Fruit fly (Drosophila melanogaster) whole organism, embryonic: ENCODE measurements around the gene GC2.
A peak's percentile ranks its signal among the peaks of the same experiment; 100 is the strongest.

Experiments used
- ATbp ChIP-seq: fragments of 200-800 bp; sonication (Bioruptor generic); optimal IDR thresholded peaks from 2 replicates; lab custom pipeline; 2017; ENCODE audit warnings: missing biosample characterization, mild to moderate bottlenecking, missing genetic modification characterization, missing genetic modification reagents
- Adf1 ChIP-seq: fragments of 200-800 bp; sonication (Bioruptor generic); IDR thresholded peaks from 2 replicates; pipeline ENCODE4 v1.3.6; 2022; ENCODE audit warnings: missing biosample characterization, missing genetic modification characterization
- Atf-2 ChIP-seq: fragments of 200-800 bp; sonication (Bioruptor generic); optimal IDR thresholded peaks from 2 replicates; lab custom pipeline; 2016; ENCODE audit warnings: missing biosample characterization, missing genetic modification characterization
- B-H1 ChIP-seq: fragments of 200-800 bp; sonication (Bioruptor generic); IDR thresholded peaks from 3 replicates; pipeline ENCODE4 v1.3.6; 2022; ENCODE audit warnings: missing biosample characterization, missing genetic modification characterization
- Bteb2 ChIP-seq: fragments of 200-800 bp; sonication (Bioruptor generic); optimal IDR thresholded peaks from 2 replicates; lab custom pipeline; 2016; ENCODE audit warnings: missing biosample characterization, missing genetic modification characterization
- CG10321 ChIP-seq: fragments of 200-800 bp; sonication (Bioruptor generic); IDR thresholded peaks from 2 replicates; pipeline ENCODE4 v1.3.6; 2022; ENCODE audit warnings: missing biosample characterization, missing genetic modification characterization
- CG11247 ChIP-seq: fragments of 200-800 bp; sonication (Bioruptor generic); IDR thresholded peaks from 2 replicates; pipeline ENCODE4 v1.3.6; 2022; ENCODE audit warnings: missing biosample characterization, missing genetic modification characterization
- CG11398 ChIP-seq: fragments of 200-800 bp; sonication (Bioruptor generic); optimal IDR thresholded peaks from 2 replicates; lab custom pipeline; 2016; ENCODE audit warnings: missing biosample characterization, missing genetic modification characterization
- CG11560 ChIP-seq: fragments of 200-800 bp; sonication (Bioruptor generic); IDR thresholded peaks from 3 replicates; pipeline ENCODE4 v1.3.6; 2022; ENCODE audit warnings: missing biosample characterization, missing genetic modification characterization
- CG12104 ChIP-seq: fragments of 200-800 bp; sonication (Bioruptor generic); optimal IDR thresholded peaks from 3 replicates; lab custom pipeline; 2016; ENCODE audit warnings: missing biosample characterization, missing genetic modification characterization
- CG12155 ChIP-seq: fragments of 200-800 bp; sonication (Bioruptor generic); optimal IDR thresholded peaks from 3 replicates; lab custom pipeline; 2016; ENCODE audit warnings: missing biosample characterization, missing genetic modification characterization
- CG13894 ChIP-seq: fragments of 200-800 bp; sonication (Bioruptor generic); optimal IDR thresholded peaks from 3 replicates; lab custom pipeline; 2018; ENCODE audit warnings: missing biosample characterization, mild to moderate bottlenecking, missing genetic modification characterization, moderate library complexity
- CG2202 ChIP-seq: fragments of 200-800 bp; sonication (Bioruptor generic); optimal IDR thresholded peaks from 2 replicates; lab custom pipeline; 2018; ENCODE audit warnings: missing biosample characterization, mild to moderate bottlenecking, missing genetic modification characterization
- CG5245 ChIP-seq: fragments of 200-800 bp; sonication (Bioruptor generic); optimal IDR thresholded peaks from 3 replicates; lab custom pipeline; 2016; ENCODE audit warnings: missing biosample characterization, missing genetic modification characterization
- CG7357 ChIP-seq: fragments of 200-800 bp; sonication (Bioruptor generic); IDR thresholded peaks from 3 replicates; pipeline ENCODE4 v1.3.6; 2022; ENCODE audit warnings: missing biosample characterization, missing genetic modification characterization
- CG8388 ChIP-seq: fragments of 200-800 bp; sonication (Bioruptor generic); optimal IDR thresholded peaks from 2 replicates; lab custom pipeline; 2019; ENCODE audit warnings: missing biosample characterization, mild to moderate bottlenecking, missing genetic modification characterization, moderate library complexity
- CHES-1-like ChIP-seq: fragments of 200-800 bp; sonication (Bioruptor generic); optimal IDR thresholded peaks from 2 replicates; lab custom pipeline; 2016; ENCODE audit warnings: missing biosample characterization, missing genetic modification characterization
- H15 ChIP-seq: fragments of 200-800 bp; sonication (Bioruptor generic); IDR thresholded peaks from 3 replicates; pipeline ENCODE4 v1.3.6; 2022; ENCODE audit warnings: missing biosample characterization, missing genetic modification characterization
- Hand ChIP-seq: fragments of 200-800 bp; sonication (Bioruptor generic); optimal IDR thresholded peaks from 2 replicates; lab custom pipeline; 2017; ENCODE audit warnings: mild to moderate bottlenecking, missing biosample characterization, missing genetic modification reagents, missing genetic modification characterization
- Mad ChIP-seq: fragments of 200-800 bp; sonication (Bioruptor generic); optimal IDR thresholded peaks from 2 replicates; lab custom pipeline; 2016; ENCODE audit warnings: missing biosample characterization, missing genetic modification characterization
- NFAT ChIP-seq: fragments of 200-800 bp; sonication (Bioruptor generic); IDR thresholded peaks from 2 replicates; pipeline ENCODE4 v1.3.6; 2022; ENCODE audit warnings: missing biosample characterization, missing genetic modification characterization
- NK7.1 ChIP-seq: fragments of 200-800 bp; sonication (Bioruptor generic); optimal IDR thresholded peaks from 3 replicates; lab custom pipeline; 2016; ENCODE audit warnings: missing biosample characterization, missing genetic modification characterization
- Ravus ChIP-seq: fragments of 200-800 bp; sonication (Bioruptor generic); IDR thresholded peaks from 2 replicates; pipeline ENCODE4 v1.3.6; 2022; ENCODE audit warnings: missing biosample characterization, missing genetic modification characterization
- Rx ChIP-seq: fragments of 200-800 bp; sonication (Bioruptor generic); IDR thresholded peaks from 2 replicates; pipeline ENCODE4 v1.3.6; 2022; ENCODE audit warnings: missing biosample characterization, missing genetic modification characterization
- Tbp ChIP-seq: fragments of >200 bp; optimal IDR thresholded peaks from 2 replicates; lab custom pipeline; 2018; ENCODE audit warnings: missing biosample characterization, missing genetic modification characterization
- YL-1 ChIP-seq: fragments of 200-800 bp; sonication (Bioruptor generic); optimal IDR thresholded peaks from 3 replicates; lab custom pipeline; 2017; ENCODE audit warnings: missing biosample characterization, mild to moderate bottlenecking, missing genetic modification characterization
- al ChIP-seq: fragments of 200-800 bp; sonication (Bioruptor generic); IDR thresholded peaks from 2 replicates; pipeline ENCODE4 v1.3.6; 2022; ENCODE audit warnings: missing biosample characterization, missing genetic modification characterization
- bigmax ChIP-seq: fragments of 200-800 bp; sonication (Bioruptor generic); optimal IDR thresholded peaks from 2 replicates; lab custom pipeline; 2018; ENCODE audit warnings: missing biosample characterization, mild to moderate bottlenecking, missing genetic modification characterization
- btn ChIP-seq: fragments of 200-800 bp; sonication (Bioruptor generic); optimal IDR thresholded peaks from 2 replicates; lab custom pipeline; 2016; ENCODE audit warnings: missing biosample characterization, missing genetic modification characterization
- chif ChIP-seq, 2 experiments: fragments of 200-800 bp; sonication (Bioruptor generic); optimal IDR thresholded peaks; 3 replicates each; lab custom pipeline; 2016; ENCODE audit warnings: missing biosample characterization in 2 of 2, missing genetic modification characterization in 2 of 2
- crol ChIP-seq: fragments of 200-800 bp; sonication (Bioruptor generic); IDR thresholded peaks from 2 replicates; pipeline ENCODE4 v1.3.6; 2022; ENCODE audit warnings: missing biosample characterization, missing genetic modification characterization
- danr ChIP-seq: fragments of 200-800 bp; sonication (Bioruptor generic); IDR thresholded peaks from 2 replicates; pipeline ENCODE4 v1.3.6; 2022; ENCODE audit warnings: missing biosample characterization, missing genetic modification characterization
- dimm ChIP-seq: fragments of 200-800 bp; sonication (Bioruptor generic); IDR thresholded peaks from 2 replicates; pipeline ENCODE4 v1.3.6; 2022; ENCODE audit warnings: missing biosample characterization, missing genetic modification characterization
- emc ChIP-seq: fragments of 200-800 bp; sonication (Bioruptor generic); optimal IDR thresholded peaks from 2 replicates; lab custom pipeline; 2016; ENCODE audit warnings: missing biosample characterization, missing genetic modification characterization
- eve ChIP-seq, 2 experiments: fragments of >200 bp; optimal IDR thresholded peaks; 2 replicates each; lab custom pipeline; 2017; ENCODE audit warnings: missing biosample characterization in 2 of 2, missing genetic modification characterization in 2 of 2
- gsb-n ChIP-seq: fragments of 200-800 bp; sonication (Bioruptor generic); optimal IDR thresholded peaks from 3 replicates; lab custom pipeline; 2018; ENCODE audit warnings: missing biosample characterization, mild to moderate bottlenecking, missing genetic modification characterization
- hkb ChIP-seq, 2 experiments: fragments of 200-800 bp in 1 of 2; fragments of >200 bp in 1 of 2; sonication (Bioruptor generic) in 1 of 2; IDR thresholded peaks in 1 of 2; optimal IDR thresholded peaks in 1 of 2; 2 replicates each; pipeline versions ENCODE4 v1.3.6 to Lab custom; 2017 to 2022; ENCODE audit warnings: missing biosample characterization in 1 of 2, missing genetic modification characterization in 1 of 2
- insv ChIP-seq, 2 experiments: fragments of 200-800 bp; sonication (Bioruptor generic); optimal IDR thresholded peaks; 3 replicates each; lab custom pipeline; 2016 to 2018; ENCODE audit warnings: missing biosample characterization in 2 of 2, missing genetic modification characterization in 2 of 2
- jigr1 ChIP-seq: fragments of 200-800 bp; sonication (Bioruptor generic); IDR thresholded peaks from 3 replicates; pipeline ENCODE4 v1.3.6; 2022; ENCODE audit warnings: missing biosample characterization, missing genetic modification characterization
- luna ChIP-seq: fragments of 200-800 bp; sonication (Bioruptor generic); optimal IDR thresholded peaks from 2 replicates; lab custom pipeline; 2016; ENCODE audit warnings: missing biosample characterization, missing genetic modification characterization
- pros ChIP-seq: fragments of 200-800 bp; sonication (Bioruptor generic); optimal IDR thresholded peaks from 3 replicates; lab custom pipeline; 2019; ENCODE audit warnings: missing biosample characterization, mild to moderate bottlenecking, missing genetic modification characterization, moderate library complexity
- ro ChIP-seq: fragments of 200-800 bp; sonication (Bioruptor generic); IDR thresholded peaks from 2 replicates; pipeline ENCODE4 v1.3.6; 2022; ENCODE audit warnings: missing biosample characterization, missing genetic modification characterization
- salm ChIP-seq: fragments of 200-800 bp; sonication (Bioruptor generic); optimal IDR thresholded peaks from 2 replicates; lab custom pipeline; 2018; ENCODE audit warnings: missing biosample characterization, mild to moderate bottlenecking, missing genetic modification characterization
- shn ChIP-seq: fragments of 200-800 bp; sonication (Bioruptor generic); optimal IDR thresholded peaks from 3 replicates; lab custom pipeline; 2016; ENCODE audit warnings: missing biosample characterization, missing genetic modification characterization
- sima ChIP-seq: fragments of 200-800 bp; sonication (Bioruptor generic); optimal IDR thresholded peaks from 2 replicates; lab custom pipeline; 2016; ENCODE audit warnings: missing biosample characterization, missing genetic modification characterization
- slbo ChIP-seq: fragments of 200-800 bp; sonication (Bioruptor generic); IDR thresholded peaks from 2 replicates; pipeline ENCODE4 v1.3.6; 2022; ENCODE audit warnings: missing biosample characterization, missing genetic modification characterization
- sr ChIP-seq: fragments of 200-800 bp; sonication (Bioruptor generic); IDR thresholded peaks from 3 replicates; pipeline ENCODE4 v1.3.6; 2022; ENCODE audit warnings: missing biosample characterization, missing genetic modification characterization
- stc ChIP-seq: fragments of 200-800 bp; sonication (Bioruptor generic); IDR thresholded peaks from 2 replicates; pipeline ENCODE4 v1.3.6; 2022; ENCODE audit warnings: missing biosample characterization, missing genetic modification characterization
- stwl ChIP-seq: fragments of 200-800 bp; sonication (Bioruptor generic); optimal IDR thresholded peaks from 3 replicates; lab custom pipeline; 2018; ENCODE audit warnings: missing biosample characterization, mild to moderate bottlenecking, missing genetic modification characterization, moderate library complexity
- tup ChIP-seq: fragments of 200-800 bp; sonication (Bioruptor generic); optimal IDR thresholded peaks from 2 replicates; lab custom pipeline; 2016; ENCODE audit warnings: missing biosample characterization, mild to moderate bottlenecking, missing genetic modification characterization, moderate library complexity
- vfl ChIP-seq: fragments of 200-800 bp; sonication (Bioruptor generic); optimal IDR thresholded peaks from 2 replicates; lab custom pipeline; 2016; ENCODE audit warnings: missing biosample characterization, missing genetic modification characterization
- zfh1 ChIP-seq: fragments of 200-800 bp; sonication (Bioruptor generic); IDR thresholded peaks from 3 replicates; pipeline ENCODE4 v1.3.6; 2022; ENCODE audit warnings: missing biosample characterization, missing genetic modification characterization

Gene GC2

dm6 chr3R:11962739-11963214 is 8.7 kb upstream of the GC2 start, which contains the start of the genes CG3281 and aurA (continued):
- no peak for TF ChIP-seq sima
- no peak for TF ChIP-seq B-H1 (GFP tag; lab: Robert Waterston, UW)
- no peak for TF ChIP-seq hkb (optimal IDR thresholded peaks at IDR 0.05; lab: Kevin White, UChicago)
- 0 out of 2 replicates have a peak, but pooled peaks have one; percentile 40 for TF ChIP-seq hkb (GFP tag; IDR thresholded peaks at IDR 0.05; lab: Robert Waterston, UW)
- peak; percentile 48 for TF ChIP-seq CG13894
- no peak for TF ChIP-seq CG10321 (GFP tag; lab: Robert Waterston, UW)
- TF ChIP-seq pros (GFP tag; lab: Kevin White, UChicago): no peak
- TF ChIP-seq NFAT (GFP tag; lab: Robert Waterston, UW): peak; percentile 4; the same call in 1 of the 2 replicates
- TF ChIP-seq Hand (GFP tag; lab: Kevin White, UChicago): no peak
- peak; percentile 42 for TF ChIP-seq tup
- peak; percentile 59; the same call in 1 of the 3 replicates for TF ChIP-seq CG7357 (GFP tag; lab: Robert Waterston, UW)
- TF ChIP-seq crol (GFP tag; lab: Robert Waterston, UW): 0 out of 2 replicates have a peak, but pooled peaks have one; percentile 9
- TF ChIP-seq salm (tag; lab: Kevin White, UChicago): peak; percentile 15
- no peak for TF ChIP-seq eve (GFP tag; optimal IDR thresholded peaks at IDR 0.05; lab: Kevin White, UChicago)
- peak; percentile 67 for TF ChIP-seq vfl
- peak; percentile 55 for TF ChIP-seq CG11247 (GFP tag; lab: Robert Waterston, UW)
- peak; percentile 68 to 78 for TF ChIP-seq chif (GFP tag; optimal IDR thresholded peaks at IDR 0.05; lab: Kevin White, UChicago)
- TF ChIP-seq CG11398 (GFP tag; lab: Kevin White, UChicago): peak; percentile 66
- peak; percentile 31; the same call in 1 of the 2 replicates for TF ChIP-seq Rx (GFP tag; lab: Robert Waterston, UW)
- peak; percentile 32 for TF ChIP-seq CG5245 (GFP tag; lab: Kevin White, UChicago)
- peak; percentile 38; the same call in 1 of the 3 replicates for TF ChIP-seq H15
- no peak for TF ChIP-seq dimm
- TF ChIP-seq CG12104 (GFP tag; lab: Kevin White, UChicago): peak; percentile 46
- peak; percentile 20 for TF ChIP-seq CG2202
- peak; percentile 25 for TF ChIP-seq Tbp (GFP tag; lab: Kevin White, UChicago)
- no peak for TF ChIP-seq danr (GFP tag; lab: Robert Waterston, UW)
- TF ChIP-seq insv (GFP tag; optimal IDR thresholded peaks at IDR 0.05; lab: Kevin White, UChicago): peak in 1 of 2 experiments; percentile 33
- peak; percentile 50 for TF ChIP-seq Mad (GFP tag; lab: Kevin White, UChicago)
- TF ChIP-seq btn (GFP tag; lab: Kevin White, UChicago): no peak
- peak; percentile 76 for TF ChIP-seq Bteb2 (GFP tag; lab: Kevin White, UChicago)
- peak; percentile 80 for TF ChIP-seq shn (GFP tag; lab: Kevin White, UChicago)
- TF ChIP-seq sr: no peak
- no peak for TF ChIP-seq Ravus
- no peak for TF ChIP-seq ro (GFP tag; lab: Robert Waterston, UW)
- peak; percentile 78 for TF ChIP-seq CHES-1-like
- peak; percentile 92 for TF ChIP-seq stwl (tag; lab: Kevin White, UChicago)
- TF ChIP-seq bigmax: no peak
- no peak for TF ChIP-seq ATbp (GFP tag; lab: Kevin White, UChicago)
- no peak for TF ChIP-seq NK7.1 (GFP tag; lab: Kevin White, UChicago)
- TF ChIP-seq CG11560 (tag; lab: Robert Waterston, UW): peak; percentile 27; the same call in 1 of the 3 replicates
- peak; percentile 68 for TF ChIP-seq YL-1 (GFP tag; lab: Kevin White, UChicago)
- no peak for TF ChIP-seq stc (GFP tag; lab: Robert Waterston, UW)
- peak; percentile 59 for TF ChIP-seq Atf-2 (GFP tag; lab: Kevin White, UChicago)
- TF ChIP-seq jigr1 (GFP tag; lab: Robert Waterston, UW): no peak
- no peak for TF ChIP-seq zfh1 (GFP tag; lab: Robert Waterston, UW)
- peak; percentile 76 for TF ChIP-seq CG12155 (GFP tag; lab: Kevin White, UChicago)
- peak; percentile 55 for TF ChIP-seq luna (GFP tag; lab: Kevin White, UChicago)
- peak; percentile 41 for TF ChIP-seq CG8388
- TF ChIP-seq al (GFP tag; lab: Robert Waterston, UW): peak; percentile 80
- no peak for TF ChIP-seq Adf1 (GFP tag; lab: Robert Waterston, UW)
- TF ChIP-seq slbo: peak; percentile 77; the same call in 1 of the 2 replicates
- peak; percentile 73 for TF ChIP-seq emc (GFP tag; lab: Kevin White, UChicago)
- TF ChIP-seq gsb-n (tag; lab: Kevin White, UChicago): peak; percentile 67
